Fruit fly (Drosophila melanogaster): Measurements from ENCODE around the gene CG34452.

The CG34452 gene

DNA sequence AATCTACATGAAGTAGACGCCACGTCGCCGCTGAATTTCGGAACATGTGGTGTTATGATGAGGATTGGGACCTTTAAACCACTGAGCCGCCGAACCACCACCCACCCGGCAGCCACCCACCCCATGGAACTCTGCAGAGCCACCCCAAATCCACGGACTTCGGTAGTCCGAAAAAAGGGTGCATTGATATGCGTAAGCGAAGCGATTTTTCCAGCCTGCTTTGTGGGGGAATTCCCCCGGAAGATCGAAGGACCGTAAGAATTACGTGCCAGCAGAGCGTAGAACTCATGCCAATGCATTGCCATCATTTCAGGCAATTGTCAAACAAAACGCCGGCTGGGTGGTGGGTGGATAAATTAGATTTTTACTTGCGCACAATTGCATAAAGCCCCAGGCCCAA lies 9.4 kb downstream of the CG34452 start (continued):
- TF ChIP-seq cg (GFP tag; optimal IDR thresholded peaks at IDR 0.05) (no peak), bowl (GFP tag; IDR thresholded peaks at IDR 0.05) (no peak), so (GFP tag; IDR thresholded peaks at IDR 0.05) (no peak), CG4282 (GFP tag; optimal IDR thresholded peaks at IDR 0.05) (no peak), NFAT (GFP tag; IDR thresholded peaks at IDR 0.05) (no peak), chn (GFP tag; optimal IDR thresholded peaks at IDR 0.05) (no peak), Sox100B (GFP tag; optimal IDR thresholded peaks at IDR 0.05) (no peak), CG42726 (GFP tag; IDR thresholded peaks at IDR 0.05; ENCODE audit: partially characterized antibody) (peak; percentile 78; the same call in 1 of the 2 replicates), danr (GFP tag; IDR thresholded peaks at IDR 0.05) (no peak), Nf-YB (GFP tag; optimal IDR thresholded peaks at IDR 0.05) (no peak), grau (tag; optimal IDR thresholded peaks at IDR 0.05) (no peak), CG11456 (GFP tag; IDR thresholded peaks at IDR 0.05) (no peak), maf-S (GFP tag; optimal IDR thresholded peaks at IDR 0.05) (no peak), PHDP (tag; optimal IDR thresholded peaks at IDR 0.05) (no peak), Mad (GFP tag; optimal IDR thresholded peaks at IDR 0.05) (no peak), hth (optimal IDR thresholded peaks at IDR 0.05) (no peak), ranshi (GFP tag; IDR thresholded peaks at IDR 0.05) (no peak), tap (tag; optimal IDR thresholded peaks at IDR 0.05) (peak; percentile 11), jing (GFP tag; optimal IDR thresholded peaks at IDR 0.05) (no peak), grn (GFP tag; optimal IDR thresholded peaks at IDR 0.05) (no peak), NC2α (GFP tag; optimal IDR thresholded peaks at IDR 0.05) (no peak), CG5953 (GFP tag; IDR thresholded peaks at IDR 0.05) (no peak), yki (optimal IDR thresholded peaks at IDR 0.05) (no peak), Six4 (GFP tag; optimal IDR thresholded peaks at IDR 0.05) (no peak), H2.0 (GFP tag; IDR thresholded peaks at IDR 0.05) (no peak), CG33213 (GFP tag; optimal IDR thresholded peaks at IDR 0.05) (no peak), Nf-YC (tag; optimal IDR thresholded peaks at IDR 0.05) (no peak), CG12219 (GFP tag; optimal IDR thresholded peaks at IDR 0.05) (no peak), NfI (GFP tag; optimal IDR thresholded peaks at IDR 0.05) (no peak), Ets65A (GFP tag) (peak; percentile 40), tin (GFP tag; optimal IDR thresholded peaks at IDR 0.05) (no peak), CG4404 (GFP tag; IDR thresholded peaks at IDR 0.05) (no peak), croc (GFP tag; conservative IDR thresholded peaks at IDR 0.05) (no peak), CG1602 (GFP tag; optimal IDR thresholded peaks at IDR 0.05) (no peak), CG10147 (GFP tag; optimal IDR thresholded peaks at IDR 0.05) (no peak), Sin3A (optimal IDR thresholded peaks at IDR 0.05) (no peak), CkIIα-i1 (GFP tag; IDR thresholded peaks at IDR 0.05) (no peak), CG30431 (GFP tag; optimal IDR thresholded peaks at IDR 0.05) (no peak), hb (GFP tag; IDR thresholded peaks at IDR 0.05; ENCODE audit: partially characterized antibody) (no peak), CG4854 (GFP tag; optimal IDR thresholded peaks at IDR 0.05) (no peak), mirr (GFP tag; optimal IDR thresholded peaks at IDR 0.05) (no peak), CG16813 (GFP tag; IDR thresholded peaks at IDR 0.05; ENCODE audit: partially characterized antibody) (no peak), nmo (GFP tag; optimal IDR thresholded peaks at IDR 0.05) (peak; percentile 36), nau (GFP tag; optimal IDR thresholded peaks at IDR 0.05) (no peak), p53 (GFP tag; optimal IDR thresholded peaks at IDR 0.05) (no peak), pita (GFP tag; optimal IDR thresholded peaks at IDR 0.05) (no peak), peb (GFP tag; IDR thresholded peaks at IDR 0.05) (no peak), CHES-1-like (GFP tag; optimal IDR thresholded peaks at IDR 0.05) (no peak), nerfin-1 (tag; optimal IDR thresholded peaks at IDR 0.05) (peak; percentile 100), CG6765 (GFP tag; optimal IDR thresholded peaks at IDR 0.05) (no peak), CG8478 (optimal IDR thresholded peaks at IDR 0.05) (no peak), luna (GFP tag; optimal IDR thresholded peaks at IDR 0.05) (no peak), mld (GFP tag; IDR thresholded peaks at IDR 0.05; ENCODE audit: partially characterized antibody) (peak; percentile 79; the same call in 2 of the 3 replicates), CG3726 (GFP tag; IDR thresholded peaks at IDR 0.05) (0 out of 3 replicates have a peak, but pooled peaks have one; percentile 24)
